Worm (Caenorhabditis elegans) whole organism, L3 larva: ENCODE data around the gene Y55F3BR.2.

Source experiments
- R02D3.7 ChIP-seq: fragments of 150-350 bp; optimal IDR thresholded peaks from 2 replicates; lab custom pipeline; 2014; ENCODE audit warnings: missing biosample characterization, missing genetic modification characterization
- ZK546.5 ChIP-seq: sonication (generic microtip); optimal IDR thresholded peaks from 2 replicates; lab custom pipeline; 2017; ENCODE audit warnings: missing biosample characterization, missing genetic modification characterization
- aly-2 ChIP-seq: fragments of 150-350 bp; optimal IDR thresholded peaks from 2 replicates; lab custom pipeline; 2014; ENCODE audit warnings: missing biosample characterization, missing genetic modification characterization
- ama-1 ChIP-seq: fragments of 150-350 bp; optimal IDR thresholded peaks from 2 replicates; lab custom pipeline; 2018
- ceh-16 ChIP-seq: sonication (generic microtip); optimal IDR thresholded peaks from 2 replicates; lab custom pipeline; 2017; ENCODE audit warnings: missing biosample characterization, missing genetic modification characterization
- ceh-28 ChIP-seq: fragments of 150-350 bp; optimal IDR thresholded peaks from 2 replicates; lab custom pipeline; 2014; ENCODE audit warnings: missing biosample characterization, missing genetic modification reagents, missing genetic modification characterization
- ceh-82 ChIP-seq: fragments of 150-350 bp; optimal IDR thresholded peaks from 2 replicates; lab custom pipeline; 2014; ENCODE audit warnings: missing biosample characterization, missing genetic modification characterization
- ceh-9 ChIP-seq: sonication (generic microtip); optimal IDR thresholded peaks from 2 replicates; lab custom pipeline; 2018; ENCODE audit warnings: missing biosample characterization, missing genetic modification characterization
- daf-12 ChIP-seq: fragments of 150-350 bp; optimal IDR thresholded peaks from 2 replicates; lab custom pipeline; 2014; ENCODE audit warnings: missing biosample characterization, missing genetic modification reagents, missing genetic modification characterization
- egl-27 ChIP-seq: sonication (generic microtip); optimal IDR thresholded peaks from 4 replicates; lab custom pipeline; 2017; ENCODE audit warnings: missing biosample characterization, missing genetic modification reagents, missing genetic modification characterization
- egl-5 ChIP-seq: fragments of 150-350 bp; optimal IDR thresholded peaks from 2 replicates; lab custom pipeline; 2017; ENCODE audit warnings: missing biosample characterization, missing genetic modification reagents, missing genetic modification characterization, inconsistent platforms
- elt-1 ChIP-seq: fragments of 150-350 bp; optimal IDR thresholded peaks from 2 replicates; lab custom pipeline; 2014; ENCODE audit warnings: missing biosample characterization, missing genetic modification characterization
- elt-2 ChIP-seq: sonication (generic microtip); optimal IDR thresholded peaks from 2 replicates; lab custom pipeline; 2016; ENCODE audit warnings: missing genetic modification reagents, mild to moderate bottlenecking, missing genetic modification characterization, missing compliant biosample characterization
- elt-3 ChIP-seq, 3 experiments: fragments of 150-350 bp in 1 of 3; sonication (generic microtip) in 2 of 3; optimal IDR thresholded peaks; 2 replicates in 2 of 3; 4 replicates in 1 of 3; lab custom pipeline; 2014 to 2017; ENCODE audit warnings: missing biosample characterization in 3 of 3, missing genetic modification characterization in 3 of 3
- eor-1 ChIP-seq, 2 experiments: fragments of 150-350 bp; optimal IDR thresholded peaks; 2 replicates each; lab custom pipeline; 2014 to 2018; ENCODE audit warnings: missing biosample characterization in 2 of 2, missing genetic modification characterization in 2 of 2
- fkh-10 ChIP-seq: sonication (generic microtip); optimal IDR thresholded peaks from 2 replicates; lab custom pipeline; 2017; ENCODE audit warnings: missing biosample characterization, missing genetic modification reagents, missing genetic modification characterization
- hmg-11 ChIP-seq: sonication (generic microtip); optimal IDR thresholded peaks from 2 replicates; lab custom pipeline; 2016; ENCODE audit warnings: missing genetic modification characterization, missing compliant biosample characterization
- jun-1 ChIP-seq: fragments of 150-350 bp; optimal IDR thresholded peaks from 2 replicates; lab custom pipeline; 2014; ENCODE audit warnings: missing biosample characterization, missing genetic modification reagents, missing genetic modification characterization
- lin-15B ChIP-seq: fragments of 150-350 bp; optimal IDR thresholded peaks from 2 replicates; lab custom pipeline; 2014; ENCODE audit warnings: missing biosample characterization, missing genetic modification characterization
- lin-39 ChIP-seq: fragments of 150-350 bp; optimal IDR thresholded peaks from 2 replicates; lab custom pipeline; 2018; ENCODE audit warnings: missing biosample characterization, missing genetic modification reagents, missing genetic modification characterization
- lsy-12 ChIP-seq: sonication (generic microtip); optimal IDR thresholded peaks from 2 replicates; lab custom pipeline; 2016; ENCODE audit warnings: mild to moderate bottlenecking, missing genetic modification characterization, missing compliant biosample characterization
- mdl-1 ChIP-seq: fragments of 150-350 bp; optimal IDR thresholded peaks from 2 replicates; lab custom pipeline; 2014; ENCODE audit warnings: missing biosample characterization, missing genetic modification characterization
- mml-1 ChIP-seq: fragments of 150-350 bp; sonication (generic microtip); optimal IDR thresholded peaks from 3 replicates; lab custom pipeline; 2014; ENCODE audit warnings: missing biosample characterization, missing genetic modification characterization
- nfya-1 ChIP-seq: sonication (generic microtip); optimal IDR thresholded peaks from 2 replicates; lab custom pipeline; 2017; ENCODE audit warnings: missing genetic modification characterization, mild to moderate bottlenecking, missing compliant biosample characterization, antibody characterized with exemption, moderate library complexity; ENCODE audit not compliant: insufficient read depth
- nhr-11 ChIP-seq: fragments of 150-350 bp; optimal IDR thresholded peaks from 2 replicates; lab custom pipeline; 2014; ENCODE audit warnings: missing biosample characterization, missing genetic modification characterization
- nhr-12 ChIP-seq: fragments of 150-350 bp; optimal IDR thresholded peaks from 2 replicates; lab custom pipeline; 2014; ENCODE audit warnings: missing biosample characterization, missing genetic modification characterization
- nhr-23 ChIP-seq: fragments of 150-350 bp; optimal IDR thresholded peaks from 2 replicates; lab custom pipeline; 2014; ENCODE audit warnings: missing biosample characterization, missing genetic modification reagents, missing genetic modification characterization
- nhr-237 ChIP-seq: fragments of 150-350 bp; optimal IDR thresholded peaks from 2 replicates; lab custom pipeline; 2014; ENCODE audit warnings: missing biosample characterization, missing genetic modification characterization
- nhr-25 ChIP-seq: sonication (generic microtip); optimal IDR thresholded peaks from 2 replicates; lab custom pipeline; 2017; ENCODE audit warnings: missing biosample characterization, missing genetic modification characterization
- nhr-28 ChIP-seq: fragments of 150-350 bp; optimal IDR thresholded peaks from 2 replicates; lab custom pipeline; 2014; ENCODE audit warnings: missing biosample characterization, missing genetic modification characterization
- nhr-76 ChIP-seq: fragments of 150-350 bp; sonication (generic microtip); optimal IDR thresholded peaks from 5 replicates; lab custom pipeline; 2014; ENCODE audit warnings: missing biosample characterization, missing genetic modification characterization
- nhr-77 ChIP-seq: fragments of 150-350 bp; optimal IDR thresholded peaks from 2 replicates; lab custom pipeline; 2014; ENCODE audit warnings: missing biosample characterization, missing genetic modification characterization
- pha-4 ChIP-seq: fragments of 150-350 bp; optimal IDR thresholded peaks from 2 replicates; lab custom pipeline; 2014; ENCODE audit warnings: missing biosample characterization, missing genetic modification reagents, missing genetic modification characterization
- pqm-1 ChIP-seq: fragments of 150-350 bp; optimal IDR thresholded peaks from 2 replicates; lab custom pipeline; 2017; ENCODE audit warnings: missing biosample characterization, missing genetic modification characterization, inconsistent platforms
- snpc-4 ChIP-seq: fragments of 150-350 bp; optimal IDR thresholded peaks from 2 replicates; lab custom pipeline; 2014; ENCODE audit warnings: missing biosample characterization, missing genetic modification characterization
- tbx-2 ChIP-seq: sonication (generic microtip); optimal IDR thresholded peaks from 2 replicates; lab custom pipeline; 2016; ENCODE audit warnings: mild to moderate bottlenecking, missing genetic modification characterization, missing compliant biosample characterization
- unc-39 ChIP-seq: sonication (generic microtip); optimal IDR thresholded peaks from 4 replicates; lab custom pipeline; 2017; ENCODE audit warnings: missing biosample characterization, missing genetic modification characterization
- unc-62 ChIP-seq: fragments of 150-350 bp; sonication (generic microtip); optimal IDR thresholded peaks from 4 replicates; lab custom pipeline; 2014; ENCODE audit warnings: missing biosample characterization, missing genetic modification reagents, missing genetic modification characterization
- zag-1 ChIP-seq: fragments of 150-350 bp; optimal IDR thresholded peaks from 2 replicates; lab custom pipeline; 2014; ENCODE audit warnings: missing biosample characterization, missing genetic modification characterization
- ztf-11 ChIP-seq: fragments of 150-350 bp; optimal IDR thresholded peaks from 2 replicates; lab custom pipeline; 2014; ENCODE audit warnings: missing biosample characterization, missing genetic modification characterization
- ztf-4 ChIP-seq: fragments of 150-350 bp; optimal IDR thresholded peaks from 2 replicates; lab custom pipeline; 2014; ENCODE audit warnings: missing biosample characterization, missing genetic modification characterization

Y55F3BR.2 gene

DNA sequence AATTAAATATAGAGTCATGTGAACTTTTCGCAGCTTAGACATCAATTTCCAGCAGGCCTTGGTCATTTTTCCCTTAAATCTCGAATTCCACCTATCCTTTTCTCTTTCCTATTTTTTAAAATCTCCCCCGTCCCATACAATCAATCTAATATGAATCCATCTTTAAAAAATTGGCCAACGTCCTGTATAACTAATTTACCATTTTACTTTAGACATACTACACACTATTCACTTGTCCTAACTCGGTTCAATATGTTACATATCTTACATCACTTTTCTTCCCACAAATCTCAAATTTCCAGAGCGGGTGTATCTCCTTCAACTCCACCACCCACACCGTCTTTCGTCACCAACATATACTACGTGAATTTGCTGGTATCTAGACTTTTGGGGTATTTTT, 13.5 kb upstream of the Y55F3BR.2 start, which contains the start of gene lgc-33:
TSS of gene lgc-33 (plus strand) at position 301 of the 400 bp plus-strand sequence.
- TF ChIP-seq jun-1 (no peak), lin-15B (tag; lab: Kevin White, UChicago) (no peak), tbx-2 (no peak), egl-27 (tag; lab: Kevin White, UChicago) (no peak), elt-2 (tag; lab: Kevin White, UChicago) (no peak), zag-1 (no peak), aly-2 (tag; lab: Kevin White, UChicago) (no peak), mml-1 (no peak), snpc-4 (tag; lab: Kevin White, UChicago) (no peak), nhr-76 (tag; lab: Kevin White, UChicago) (no peak), elt-3 (tag; optimal IDR thresholded peaks at IDR 0.05; lab: Kevin White, UChicago) (no peak), ZK546.5 (tag; lab: Kevin White, UChicago) (no peak)

- TF ChIP-seq fkh-10 (GFP tag; lab: Kevin White, UChicago) (no peak), nhr-23 (tag; lab: Kevin White, UChicago) (no peak), ceh-28 (tag; lab: Kevin White, UChicago) (peak; percentile 77), nhr-28 (tag; lab: Kevin White, UChicago) (no peak), elt-3 (tag; optimal IDR thresholded peaks at IDR 0.05; lab: Kevin White, UChicago) (no peak)
Observed at ce11 chrIV:848207-848606, 10.5 kb upstream of the Y55F3BR.2 start.

ce11 chrIV:848956-849355, 9.8 kb upstream of the Y55F3BR.2 start:
- TF ChIP-seq ceh-28 (tag; lab: Kevin White, UChicago), result peak; percentile 99

ce11 chrIV:854357-855269, 4.1 kb upstream of the Y55F3BR.2 start, which contains the start of the genes lem-4 and Y55F3BR.11:
Gene lem-4, minus strand, starts transcription at chrIV:854780.
Gene Y55F3BR.11, plus strand, starts transcription at chrIV:855219.
- TF ChIP-seq lin-39 (tag; lab: Kevin White, UChicago) (no peak), pha-4 (tag; lab: Kevin White, UChicago) (peak; percentile 60), egl-27 (tag; lab: Kevin White, UChicago) (no peak), nfya-1 (peak; percentile 74), R02D3.7 (tag; lab: Kevin White, UChicago) (peak; percentile 19), nhr-25 (tag; lab: Kevin White, UChicago) (peak; percentile 38), lin-15B (tag; lab: Kevin White, UChicago) (peak; percentile 67), snpc-4 (tag; lab: Kevin White, UChicago) (peak; percentile 14), hmg-11 (peak; percentile 69), nhr-237 (tag; lab: Kevin White, UChicago) (no peak), nhr-11 (tag; lab: Kevin White, UChicago) (no peak), unc-39 (tag; lab: Kevin White, UChicago) (no peak), elt-2 (tag; lab: Kevin White, UChicago) (peak; percentile 40), nhr-23 (tag; lab: Kevin White, UChicago) (peak; percentile 73), ama-1 (lab: Kevin White, UChicago) (no peak), ceh-82 (tag; lab: Kevin White, UChicago) (peak; percentile 9), ZK546.5 (tag; lab: Kevin White, UChicago) (no peak), pqm-1 (tag; lab: Kevin White, UChicago) (peak; percentile 99), jun-1 (peak; percentile 14), tbx-2 (no peak), nhr-28 (tag; lab: Kevin White, UChicago) (no peak), unc-62 (GFP tag; lab: Kevin White, UChicago) (no peak), nhr-77 (no peak), ceh-28 (tag; lab: Kevin White, UChicago) (peak; percentile 73), eor-1 (tag; optimal IDR thresholded peaks at IDR 0.05; lab: Kevin White, UChicago) (no peak), nhr-76 (tag; lab: Kevin White, UChicago) (no peak)

- TF ChIP-seq mdl-1, result no peak
- TF ChIP-seq nhr-76 (tag; lab: Kevin White, UChicago), result no peak
- no peak for TF ChIP-seq ztf-4 (tag; lab: Kevin White, UChicago)
- TF ChIP-seq ztf-11, result no peak
- no peak for TF ChIP-seq lsy-12 (tag; lab: Kevin White, UChicago)
- TF ChIP-seq nhr-25 (tag; lab: Kevin White, UChicago), result no peak
- no peak for TF ChIP-seq elt-1 (tag; lab: Kevin White, UChicago)
- no peak for TF ChIP-seq daf-12 (tag; lab: Kevin White, UChicago)
- TF ChIP-seq tbx-2, result no peak
- no peak for TF ChIP-seq egl-5 (tag; lab: Kevin White, UChicago)
- no peak for TF ChIP-seq ceh-82 (tag; lab: Kevin White, UChicago)
- no peak for TF ChIP-seq nhr-28 (tag; lab: Kevin White, UChicago)
- TF ChIP-seq ceh-9 (tag; lab: Kevin White, UChicago), result no peak
- TF ChIP-seq pqm-1 (tag; lab: Kevin White, UChicago), result peak; percentile 28
- TF ChIP-seq fkh-10 (GFP tag; lab: Kevin White, UChicago), result no peak
- no peak for TF ChIP-seq jun-1
- TF ChIP-seq zag-1, result no peak
- peak; percentile 20 for TF ChIP-seq pha-4 (tag; lab: Kevin White, UChicago)
- TF ChIP-seq nhr-12 (tag; lab: Kevin White, UChicago), result no peak
- TF ChIP-seq elt-2 (tag; lab: Kevin White, UChicago), result peak; percentile 80
- TF ChIP-seq unc-39 (tag; lab: Kevin White, UChicago), result no peak
- TF ChIP-seq ceh-16 (tag; lab: Kevin White, UChicago), result no peak
- no peak for TF ChIP-seq nfya-1
Observed at ce11 chrIV:855483-855882, 3.2 kb upstream of the Y55F3BR.2 start.
